Worm (Caenorhabditis elegans) whole organism, L4/young adult: ENCODE measurements around the gene srx-104.

ENCODE experiments used
- W03F9.2 ChIP-seq: fragments of 150-350 bp; optimal IDR thresholded peaks from 2 replicates; lab custom pipeline; 2014; ENCODE audit warnings: missing biosample characterization, missing genetic modification characterization
- him-1 ChIP-seq: sonication (generic microtip); optimal IDR thresholded peaks from 2 replicates; lab custom pipeline; 2016; ENCODE audit warnings: missing genotype, missing genetic modification reagents, missing genetic modification characterization, missing compliant biosample characterization

ce11 chrII:3701305-3701704 is 1.8 kb upstream of the srx-104 start, which contains the start of gene srx-105:
- TF ChIP-seq him-1 (tag; lab: Kevin White, UChicago) (no peak), W03F9.2 (tag; lab: Kevin White, UChicago) (no peak)
